Worm (Caenorhabditis elegans) whole organism, young adult: ENCODE results near the gene T22B2.1.

Experiments used
- B0261.1 ChIP-seq: sonication (generic microtip); optimal IDR thresholded peaks from 2 replicates; lab custom pipeline; 2016; ENCODE audit warnings: mild to moderate bottlenecking, missing genetic modification characterization, moderate library complexity, missing compliant biosample characterization
- K11D2.4 ChIP-seq: fragments of 200-800 bp; sonication (Bioruptor generic); IDR thresholded peaks from 2 replicates; pipeline ENCODE4 v1.3.6; 2022; ENCODE audit warnings: missing genetic modification reagents, missing genetic modification characterization, missing compliant biosample characterization
- K12H6.12 ChIP-seq: fragments of 200-800 bp; sonication (Bioruptor generic); optimal IDR thresholded peaks from 2 replicates; lab custom pipeline; 2018; ENCODE audit warnings: mild to moderate bottlenecking, missing genetic modification characterization, missing compliant biosample characterization
- T07F8.4 ChIP-seq: sonication (generic microtip); optimal IDR thresholded peaks from 2 replicates; lab custom pipeline; 2016; ENCODE audit warnings: mild to moderate bottlenecking, missing genetic modification characterization, moderate library complexity, missing compliant biosample characterization
- Y53G8AR.9 ChIP-seq: fragments of 200-800 bp; sonication (Bioruptor generic); conservative IDR thresholded peaks from 2 replicates; pipeline ENCODE4 v1.3.6; 2022; ENCODE audit warnings: missing genetic modification reagents, missing genetic modification characterization, missing compliant biosample characterization
- Y67H2A.10 ChIP-seq: fragments of 200-800 bp; sonication (Bioruptor generic); conservative IDR thresholded peaks from 2 replicates; pipeline ENCODE4 v1.3.6; 2022; ENCODE audit warnings: missing genetic modification reagents, missing genetic modification characterization, missing compliant biosample characterization
- aptf-3 ChIP-seq: fragments of 200-800 bp; sonication (Bioruptor generic); IDR thresholded peaks from 2 replicates; pipeline ENCODE4 v1.3.6; 2022; ENCODE audit warnings: missing genetic modification characterization, missing compliant biosample characterization
- attf-5 ChIP-seq: fragments of 200-800 bp; sonication (Bioruptor generic); optimal IDR thresholded peaks from 2 replicates; lab custom pipeline; 2018; ENCODE audit warnings: mild to moderate bottlenecking, missing genetic modification characterization, missing compliant biosample characterization
- attf-6 ChIP-seq: fragments of 200-800 bp; sonication (Bioruptor generic); IDR thresholded peaks from 2 replicates; pipeline ENCODE4 v1.3.6; 2022; ENCODE audit warnings: missing genetic modification reagents, missing genetic modification characterization, missing compliant biosample characterization
- bed-1 ChIP-seq: fragments of 200-800 bp; sonication (Bioruptor generic); IDR thresholded peaks from 2 replicates; pipeline ENCODE4 v1.3.6; 2022; ENCODE audit warnings: missing genetic modification reagents, missing genetic modification characterization, missing compliant biosample characterization
- bed-2 ChIP-seq: fragments of 200-800 bp; sonication (Bioruptor generic); IDR thresholded peaks from 2 replicates; pipeline ENCODE4 v1.3.6; 2022; ENCODE audit warnings: missing genetic modification reagents, missing genetic modification characterization, missing compliant biosample characterization
- ccch-3 ChIP-seq: fragments of 200-800 bp; sonication (Bioruptor generic); optimal IDR thresholded peaks from 2 replicates; lab custom pipeline; 2018; ENCODE audit warnings: mild to moderate bottlenecking, missing genetic modification characterization, missing compliant biosample characterization
- cebp-1 ChIP-seq, 2 experiments: fragments of 200-800 bp in 1 of 2; sonication (Bioruptor generic) in 1 of 2; sonication (generic microtip) in 1 of 2; IDR thresholded peaks in 1 of 2; optimal IDR thresholded peaks in 1 of 2; 2 replicates each; pipeline versions ENCODE4 v1.3.6 to Lab custom; 2017 to 2022; ENCODE audit warnings: missing compliant biosample characterization in 2 of 2, missing genetic modification characterization in 2 of 2, mild to moderate bottlenecking in 1 of 2, missing genetic modification reagents in 1 of 2, moderate library complexity in 1 of 2
- cebp-2 ChIP-seq: fragments of 200-800 bp; sonication (Bioruptor generic); IDR thresholded peaks from 2 replicates; pipeline ENCODE4 v1.3.6; 2022; ENCODE audit warnings: missing genetic modification characterization, missing compliant biosample characterization
- ceh-100 ChIP-seq: fragments of 200-800 bp; sonication (Bioruptor generic); IDR thresholded peaks from 2 replicates; pipeline ENCODE4 v1.3.6; 2022; ENCODE audit warnings: missing genetic modification reagents, missing genetic modification characterization, missing compliant biosample characterization
- ceh-79 ChIP-seq: sonication (generic microtip); optimal IDR thresholded peaks from 2 replicates; lab custom pipeline; 2017; ENCODE audit warnings: mild to moderate bottlenecking, missing genetic modification characterization, missing compliant biosample characterization
- chd-7 ChIP-seq: sonication (generic microtip); optimal IDR thresholded peaks from 2 replicates; lab custom pipeline; 2016; ENCODE audit warnings: mild to moderate bottlenecking, missing genetic modification characterization, moderate library complexity, missing compliant biosample characterization
- dox-1 ChIP-seq: fragments of 200-800 bp; sonication (Bioruptor generic); IDR thresholded peaks from 2 replicates; pipeline ENCODE4 v1.3.6; 2022; ENCODE audit warnings: missing genetic modification reagents, missing genetic modification characterization, missing compliant biosample characterization
- dpl-1 ChIP-seq: fragments of 150-350 bp; optimal IDR thresholded peaks from 2 replicates; lab custom pipeline; 2014; ENCODE audit warnings: missing biosample characterization, missing genetic modification reagents, missing genetic modification characterization
- efl-1 ChIP-seq: fragments of 150-350 bp; optimal IDR thresholded peaks from 2 replicates; lab custom pipeline; 2014; ENCODE audit warnings: missing biosample characterization, missing genetic modification reagents, missing genetic modification characterization
- egrh-3 ChIP-seq: fragments of 200-800 bp; sonication (Bioruptor generic); IDR thresholded peaks from 2 replicates; pipeline ENCODE4 v1.3.6; 2022; ENCODE audit warnings: missing genetic modification reagents, missing genetic modification characterization, missing compliant biosample characterization
- hmg-1.2 ChIP-seq: fragments of 200-800 bp; sonication (Bioruptor generic); IDR thresholded peaks from 2 replicates; pipeline ENCODE4 v1.3.6; 2022; ENCODE audit warnings: missing genetic modification reagents, missing genetic modification characterization, missing compliant biosample characterization
- hmg-20 ChIP-seq: fragments of 200-800 bp; sonication (Bioruptor generic); IDR thresholded peaks from 2 replicates; pipeline ENCODE4 v1.3.6; 2022; ENCODE audit warnings: missing genetic modification reagents, missing genetic modification characterization, missing compliant biosample characterization
- let-526 ChIP-seq: fragments of 200-800 bp; sonication (Bioruptor generic); IDR thresholded peaks from 2 replicates; pipeline ENCODE4 v1.3.6; 2022; ENCODE audit warnings: missing genetic modification reagents, missing genetic modification characterization, missing compliant biosample characterization
- lin-26 ChIP-seq: fragments of 200-800 bp; sonication (Bioruptor generic); IDR thresholded peaks from 2 replicates; pipeline ENCODE4 v1.3.6; 2022; ENCODE audit warnings: missing genetic modification reagents, missing genetic modification characterization, missing compliant biosample characterization
- lin-40 ChIP-seq: sonication (generic microtip); optimal IDR thresholded peaks from 2 replicates; lab custom pipeline; 2016; ENCODE audit warnings: missing genetic modification characterization, mild to moderate bottlenecking, missing compliant biosample characterization, missing genotype, missing genetic modification reagents
- lin-54 ChIP-seq: fragments of 200-800 bp; sonication (Bioruptor generic); optimal IDR thresholded peaks from 2 replicates; lab custom pipeline; 2018; ENCODE audit warnings: mild to moderate bottlenecking, missing genetic modification characterization, missing compliant biosample characterization
- madf-10 ChIP-seq: sonication (generic microtip); optimal IDR thresholded peaks from 2 replicates; lab custom pipeline; 2016; ENCODE audit warnings: mild to moderate bottlenecking, missing genetic modification characterization, missing compliant biosample characterization
- mes-4 ChIP-seq: sonication (generic microtip); optimal IDR thresholded peaks from 2 replicates; lab custom pipeline; 2016; ENCODE audit warnings: missing genotype, missing genetic modification characterization, missing compliant biosample characterization
- nfyb-1 ChIP-seq: fragments of 200-800 bp; sonication (Bioruptor generic); IDR thresholded peaks from 2 replicates; pipeline ENCODE4 v1.3.6; 2022; ENCODE audit warnings: missing genetic modification reagents, missing genetic modification characterization, missing compliant biosample characterization
- nhr-80 ChIP-seq: sonication (generic microtip); optimal IDR thresholded peaks from 2 replicates; lab custom pipeline; 2016; ENCODE audit warnings: missing genetic modification characterization, missing compliant biosample characterization
- pbrm-1 ChIP-seq: fragments of 200-800 bp; sonication (Bioruptor generic); IDR thresholded peaks from 2 replicates; pipeline ENCODE4 v1.3.6; 2022; ENCODE audit warnings: missing genetic modification reagents, missing genetic modification characterization, missing compliant biosample characterization
- rcor-1 ChIP-seq: fragments of 200-800 bp; sonication (Bioruptor generic); IDR thresholded peaks from 2 replicates; pipeline ENCODE4 v1.3.6; 2022; ENCODE audit warnings: missing genetic modification reagents, missing genetic modification characterization, missing compliant biosample characterization
- sdz-38 ChIP-seq: sonication (generic microtip); optimal IDR thresholded peaks from 2 replicates; lab custom pipeline; 2016; ENCODE audit warnings: missing genotype, missing genetic modification characterization, missing compliant biosample characterization
- sea-2 ChIP-seq: fragments of 200-800 bp; sonication (Bioruptor generic); IDR thresholded peaks from 2 replicates; pipeline ENCODE4 v1.3.6; 2022; ENCODE audit warnings: missing genetic modification characterization, missing compliant biosample characterization
- snpc-4 ChIP-seq, 5 experiments: fragments of 150-350 bp in 1 of 5; sonication (generic microtip) in 4 of 5; optimal IDR thresholded peaks; 2 replicates each; lab custom pipeline; 2014 to 2018; ENCODE audit warnings: missing genetic modification characterization in 5 of 5, missing biosample characterization in 3 of 5, antibody characterized with exemption in 2 of 5, mild to moderate bottlenecking in 2 of 5, missing compliant biosample characterization in 2 of 5, missing genotype in 2 of 5, moderate library complexity in 2 of 5, missing genetic modification reagents in 1 of 5
- somi-1 ChIP-seq: fragments of 200-800 bp; sonication (Bioruptor generic); optimal IDR thresholded peaks from 2 replicates; lab custom pipeline; 2018; ENCODE audit warnings: mild to moderate bottlenecking, missing genetic modification characterization, missing compliant biosample characterization
- tbp1 ChIP-seq: fragments of 200-800 bp; sonication (Bioruptor generic); optimal IDR thresholded peaks from 2 replicates; lab custom pipeline; 2018; ENCODE audit warnings: mild to moderate bottlenecking, missing genetic modification characterization, missing compliant biosample characterization
- zfh-2 ChIP-seq: fragments of 200-800 bp; sonication (Bioruptor generic); conservative IDR thresholded peaks from 2 replicates; pipeline ENCODE4 v1.3.6; 2022; ENCODE audit warnings: missing genetic modification reagents, missing genetic modification characterization, missing compliant biosample characterization
- ztf-18 ChIP-seq: sonication (generic microtip); optimal IDR thresholded peaks from 2 replicates; lab custom pipeline; 2016; ENCODE audit warnings: missing genotype, mild to moderate bottlenecking, missing genetic modification characterization, missing compliant biosample characterization
- ztf-28 ChIP-seq: fragments of 200-800 bp; sonication (Bioruptor generic); IDR thresholded peaks from 2 replicates; pipeline ENCODE4 v1.3.6; 2022; ENCODE audit warnings: missing genetic modification reagents, missing genetic modification characterization, missing compliant biosample characterization

The T22B2.1 gene

ce11 chrX:3944961-3945587 lies 19.2 kb downstream of the T22B2.1 start:
- TF ChIP-seq lin-54 (GFP tag; lab: Kevin White, UChicago) (no peak), bed-2 (GFP tag; lab: Robert Waterston, UW) (no peak), K11D2.4 (GFP tag; lab: Robert Waterston, UW) (no peak), sea-2 (no peak), lin-26 (GFP tag; lab: Robert Waterston, UW) (no peak), Y53G8AR.9 (GFP tag; lab: Robert Waterston, UW) (no peak), let-526 (no peak), T07F8.4 (tag; lab: Kevin White, UChicago) (no peak), ztf-18 (tag; lab: Kevin White, UChicago) (no peak), ccch-3 (GFP tag; lab: Kevin White, UChicago) (no peak), B0261.1 (no peak), hmg-20 (no peak), cebp-2 (no peak), attf-6 (GFP tag; lab: Robert Waterston, UW) (no peak), madf-10 (tag; lab: Kevin White, UChicago) (no peak), rcor-1 (GFP tag; lab: Robert Waterston, UW) (no peak), somi-1 (no peak)
- TF ChIP-seq, all 124 proteins: peak for 0

DNA sequence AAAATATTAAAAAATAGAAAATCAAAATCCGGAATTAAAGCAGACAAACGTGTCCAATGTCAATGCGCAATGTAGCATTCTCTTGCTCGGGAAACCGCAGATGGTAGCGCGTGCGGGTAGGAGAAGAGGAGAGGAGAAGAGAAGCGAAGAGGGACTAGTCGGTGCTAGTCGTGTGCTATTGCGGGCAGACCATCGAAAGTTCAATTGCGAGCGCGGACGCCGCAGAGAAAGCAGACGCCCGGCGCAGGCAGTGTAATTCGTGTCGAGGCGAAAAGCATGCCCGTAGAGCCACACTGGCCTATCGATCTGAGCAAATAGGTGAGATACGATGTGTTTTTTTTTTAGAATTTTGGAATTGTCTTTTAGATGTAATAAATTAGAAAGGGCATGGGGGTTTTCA lies 19.8 kb downstream of the T22B2.1 start:
- TF ChIP-seq tbp1 (peak; percentile 2), ztf-28 (GFP tag; lab: Robert Waterston, UW) (0 out of 2 replicates have a peak, but pooled peaks have one; percentile 60), K11D2.4 (GFP tag; lab: Robert Waterston, UW) (peak; percentile 57; the same call in 1 of the 2 replicates), snpc-4 (GFP tag; optimal IDR thresholded peaks at IDR 0.05; lab: Kevin White, UChicago) (no peak), snpc-4 (tag; optimal IDR thresholded peaks at IDR 0.05; lab: Kevin White, UChicago) (peak in 1 of 4 experiments; percentile 35), mes-4 (tag; lab: Kevin White, UChicago) (no peak), chd-7 (tag; lab: Kevin White, UChicago) (peak; percentile 3), hmg-1.2 (GFP tag; lab: Robert Waterston, UW) (peak; percentile 63), nfyb-1 (GFP tag; lab: Robert Waterston, UW) (0 out of 2 replicates have a peak, but pooled peaks have one; percentile 47), zfh-2 (peak; percentile 98), attf-5 (GFP tag; lab: Kevin White, UChicago) (peak; percentile 20), aptf-3 (GFP tag; lab: Robert Waterston, UW) (no peak), cebp-1 (GFP tag; IDR thresholded peaks at IDR 0.05; lab: Robert Waterston, UW) (no peak), cebp-1 (tag; optimal IDR thresholded peaks at IDR 0.05; lab: Kevin White, UChicago) (peak; percentile 66), sdz-38 (tag; lab: Kevin White, UChicago) (no peak), dox-1 (GFP tag; lab: Robert Waterston, UW) (peak; percentile 54; the same call in 1 of the 2 replicates), madf-10 (tag; lab: Kevin White, UChicago) (peak; percentile 5), egrh-3 (peak; percentile 50; the same call in 1 of the 2 replicates), pbrm-1 (GFP tag; lab: Robert Waterston, UW) (0 out of 2 replicates have a peak, but pooled peaks have one; percentile 30), ceh-100 (GFP tag; lab: Robert Waterston, UW) (no peak), K12H6.12 (tag; lab: Kevin White, UChicago) (peak; percentile 54), efl-1 (no peak), bed-1 (GFP tag; lab: Robert Waterston, UW) (no peak), ceh-79 (tag; lab: Kevin White, UChicago) (no peak), nhr-80 (tag; lab: Kevin White, UChicago) (peak; percentile 58), Y67H2A.10 (no peak), lin-40 (tag; lab: Kevin White, UChicago) (peak; percentile 14), dpl-1 (GFP tag; lab: Kevin White, UChicago) (no peak)
